Fruit fly (Drosophila melanogaster) whole organism, embryonic: ENCODE data around the gene GstO2.

Experiments
- Abd-B ChIP-seq: fragments of 200-800 bp; sonication (Bioruptor generic); optimal IDR thresholded peaks from 2 replicates; lab custom pipeline; 2018; ENCODE audit warnings: missing biosample characterization, mild to moderate bottlenecking, missing genetic modification characterization, moderate library complexity
- Antp ChIP-seq: fragments of 200-800 bp; sonication (Bioruptor generic); optimal IDR thresholded peaks from 3 replicates; lab custom pipeline; 2016; ENCODE audit warnings: missing biosample characterization, missing genetic modification characterization
- CG10366 ChIP-seq: fragments of 200-800 bp; sonication (Bioruptor generic); IDR thresholded peaks from 2 replicates; pipeline ENCODE4 v1.3.6; 2022; ENCODE audit warnings: missing biosample characterization, missing genetic modification characterization
- CG11456 ChIP-seq: fragments of 200-800 bp; sonication (Bioruptor generic); IDR thresholded peaks from 3 replicates; pipeline ENCODE4 v1.3.6; 2022; ENCODE audit warnings: missing biosample characterization, missing genetic modification characterization
- CG11560 ChIP-seq: fragments of 200-800 bp; sonication (Bioruptor generic); IDR thresholded peaks from 3 replicates; pipeline ENCODE4 v1.3.6; 2022; ENCODE audit warnings: missing biosample characterization, missing genetic modification characterization
- CG11696 ChIP-seq: fragments of 200-800 bp; sonication (Bioruptor generic); IDR thresholded peaks from 2 replicates; pipeline ENCODE4 v1.3.6; 2022; ENCODE audit warnings: missing biosample characterization, missing genetic modification characterization
- CG12155 ChIP-seq: fragments of 200-800 bp; sonication (Bioruptor generic); optimal IDR thresholded peaks from 3 replicates; lab custom pipeline; 2016; ENCODE audit warnings: missing biosample characterization, missing genetic modification characterization
- CG13123 ChIP-seq: fragments of 200-800 bp; sonication (Bioruptor generic); optimal IDR thresholded peaks from 2 replicates; lab custom pipeline; 2016; ENCODE audit warnings: missing biosample characterization, missing genetic modification characterization
- CG14710 ChIP-seq: fragments of 200-800 bp; sonication (Bioruptor generic); optimal IDR thresholded peaks from 3 replicates; lab custom pipeline; 2019; ENCODE audit warnings: missing biosample characterization, mild to moderate bottlenecking, missing genetic modification characterization, moderate library complexity
- CG15601 ChIP-seq: fragments of 200-800 bp; sonication (Bioruptor generic); optimal IDR thresholded peaks from 3 replicates; lab custom pipeline; 2019; ENCODE audit warnings: missing biosample characterization, mild to moderate bottlenecking, missing genetic modification characterization, moderate library complexity
- CG17186 ChIP-seq: fragments of 200-800 bp; sonication (Bioruptor generic); optimal IDR thresholded peaks from 3 replicates; lab custom pipeline; 2017; ENCODE audit warnings: missing biosample characterization, missing genetic modification reagents, missing genetic modification characterization
- CG17328 ChIP-seq: fragments of 200-800 bp; sonication (Bioruptor generic); IDR thresholded peaks from 2 replicates; pipeline ENCODE4 v1.3.6; 2022; ENCODE audit warnings: missing biosample characterization, missing genetic modification characterization
- CG17385 ChIP-seq: fragments of 200-800 bp; sonication (Bioruptor generic); optimal IDR thresholded peaks from 3 replicates; lab custom pipeline; 2018; ENCODE audit warnings: missing biosample characterization, mild to moderate bottlenecking, missing genetic modification characterization
- CG17612 ChIP-seq: fragments of 200-800 bp; sonication (Bioruptor generic); IDR thresholded peaks from 2 replicates; pipeline ENCODE4 v1.3.6; 2022; ENCODE audit warnings: missing biosample characterization, missing genetic modification characterization
- CG2199 ChIP-seq: fragments of 200-800 bp; sonication (Bioruptor generic); IDR thresholded peaks from 3 replicates; pipeline ENCODE4 v1.3.6; 2022; ENCODE audit warnings: missing biosample characterization, missing genetic modification characterization
- CG2889 ChIP-seq: fragments of 200-800 bp; sonication (Bioruptor generic); IDR thresholded peaks from 3 replicates; pipeline ENCODE4 v1.3.6; 2022; ENCODE audit warnings: missing biosample characterization, missing genetic modification characterization
- CG30431 ChIP-seq: fragments of 200-800 bp; sonication (Bioruptor generic); optimal IDR thresholded peaks from 2 replicates; lab custom pipeline; 2017; ENCODE audit warnings: missing biosample characterization, missing genetic modification characterization
- CG33213 ChIP-seq: fragments of 200-800 bp; sonication (Bioruptor generic); optimal IDR thresholded peaks from 3 replicates; lab custom pipeline; 2016; ENCODE audit warnings: missing biosample characterization, missing genetic modification characterization
- CG34422 ChIP-seq: fragments of 200-800 bp; sonication (Bioruptor generic); IDR thresholded peaks from 3 replicates; pipeline ENCODE4 v1.3.6; 2022; ENCODE audit warnings: missing biosample characterization, missing genetic modification characterization
- CG3995 ChIP-seq: fragments of 200-800 bp; sonication (Bioruptor generic); optimal IDR thresholded peaks from 3 replicates; lab custom pipeline; 2016; ENCODE audit warnings: missing biosample characterization, missing genetic modification characterization
- CG4404 ChIP-seq: fragments of 200-800 bp; sonication (Bioruptor generic); IDR thresholded peaks from 2 replicates; pipeline ENCODE4 v1.3.6; 2022; ENCODE audit warnings: missing biosample characterization, missing genetic modification characterization
- CG4617 ChIP-seq: fragments of 200-800 bp; sonication (Bioruptor generic); optimal IDR thresholded peaks from 3 replicates; lab custom pipeline; 2016; ENCODE audit warnings: missing biosample characterization, missing genetic modification characterization, borderline replicate concordance
- Dek ChIP-seq: fragments of 200-800 bp; sonication (Bioruptor generic); optimal IDR thresholded peaks from 3 replicates; lab custom pipeline; 2019; ENCODE audit warnings: missing biosample characterization, mild to moderate bottlenecking, missing genetic modification characterization, moderate library complexity
- Ets97D ChIP-seq: fragments of 200-800 bp; sonication (Bioruptor generic); optimal IDR thresholded peaks from 3 replicates; lab custom pipeline; 2016; ENCODE audit warnings: missing biosample characterization, missing genetic modification characterization
- Fer2 ChIP-seq: fragments of 200-800 bp; sonication (Bioruptor generic); optimal IDR thresholded peaks from 2 replicates; lab custom pipeline; 2018; ENCODE audit warnings: missing biosample characterization, mild to moderate bottlenecking, missing genetic modification characterization, moderate library complexity
- Gug ChIP-seq: fragments of 200-800 bp; sonication (Bioruptor generic); IDR thresholded peaks from 4 replicates; pipeline ENCODE4 v1.3.6; 2022; ENCODE audit warnings: missing biosample characterization, missing genetic modification characterization
- Hey ChIP-seq: fragments of 200-800 bp; sonication (Bioruptor generic); optimal IDR thresholded peaks from 3 replicates; lab custom pipeline; 2018; ENCODE audit warnings: missing biosample characterization, mild to moderate bottlenecking, missing genetic modification characterization
- Hr51 ChIP-seq, 2 experiments: fragments of 200-800 bp; sonication (Bioruptor generic); optimal IDR thresholded peaks; 2 replicates in 1 of 2; 3 replicates in 1 of 2; lab custom pipeline; 2016 to 2018; ENCODE audit warnings: missing biosample characterization in 2 of 2, missing genetic modification characterization in 2 of 2, mild to moderate bottlenecking in 1 of 2, moderate library complexity in 1 of 2
- MBD-R2 ChIP-seq: fragments of 200-800 bp; sonication (Bioruptor generic); IDR thresholded peaks from 2 replicates; pipeline ENCODE4 v1.3.6; 2022; ENCODE audit warnings: missing biosample characterization, missing genetic modification characterization
- Poxn ChIP-seq: fragments of 200-800 bp; sonication (Bioruptor generic); IDR thresholded peaks from 2 replicates; pipeline ENCODE4 v1.3.6; 2022; ENCODE audit warnings: missing biosample characterization, missing genetic modification characterization
- Scr ChIP-seq: fragments of 200-800 bp; sonication (Bioruptor generic); IDR thresholded peaks from 2 replicates; pipeline ENCODE4 v1.3.6; 2022; ENCODE audit warnings: missing biosample characterization, missing genetic modification characterization; ENCODE audit not compliant: partially characterized antibody
- al ChIP-seq: fragments of 200-800 bp; sonication (Bioruptor generic); IDR thresholded peaks from 2 replicates; pipeline ENCODE4 v1.3.6; 2022; ENCODE audit warnings: missing biosample characterization, missing genetic modification characterization
- bowl ChIP-seq: fragments of 200-800 bp; sonication (Bioruptor generic); IDR thresholded peaks from 2 replicates; pipeline ENCODE4 v1.3.6; 2022; ENCODE audit warnings: missing biosample characterization, missing genetic modification characterization
- cg ChIP-seq: fragments of 200-800 bp; sonication (Bioruptor generic); optimal IDR thresholded peaks from 3 replicates; lab custom pipeline; 2019; ENCODE audit warnings: missing biosample characterization, mild to moderate bottlenecking, missing genetic modification characterization, moderate library complexity
- corto ChIP-seq: fragments of 200-800 bp; sonication (Bioruptor generic); optimal IDR thresholded peaks from 2 replicates; lab custom pipeline; 2016; ENCODE audit warnings: missing biosample characterization, mild to moderate bottlenecking, missing genetic modification characterization, moderate library complexity
- croc ChIP-seq: fragments of 200-800 bp; sonication (Bioruptor generic); conservative IDR thresholded peaks from 3 replicates; pipeline ENCODE4 v1.3.6; 2022; ENCODE audit warnings: missing biosample characterization, missing genetic modification characterization
- danr ChIP-seq: fragments of 200-800 bp; sonication (Bioruptor generic); IDR thresholded peaks from 2 replicates; pipeline ENCODE4 v1.3.6; 2022; ENCODE audit warnings: missing biosample characterization, missing genetic modification characterization
- eve ChIP-seq, 2 experiments: fragments of >200 bp; optimal IDR thresholded peaks; 2 replicates each; lab custom pipeline; 2017; ENCODE audit warnings: missing biosample characterization in 2 of 2, missing genetic modification characterization in 2 of 2
- fd64A ChIP-seq: fragments of 200-800 bp; sonication (Bioruptor generic); optimal IDR thresholded peaks from 3 replicates; lab custom pipeline; 2018; ENCODE audit warnings: missing biosample characterization, mild to moderate bottlenecking, missing genetic modification characterization
- h ChIP-seq: fragments of >200 bp; optimal IDR thresholded peaks from 2 replicates; lab custom pipeline; 2017
- kay ChIP-seq: fragments of 200-800 bp; sonication (Bioruptor generic); optimal IDR thresholded peaks from 2 replicates; lab custom pipeline; 2016; ENCODE audit warnings: missing biosample characterization, missing genetic modification characterization
- kni ChIP-seq: fragments of 200-800 bp; sonication (Bioruptor generic); optimal IDR thresholded peaks from 3 replicates; lab custom pipeline; 2017; ENCODE audit warnings: mild to moderate bottlenecking, missing biosample characterization, missing genetic modification reagents, missing genetic modification characterization
- lab ChIP-seq: fragments of 200-800 bp; sonication (Bioruptor generic); optimal IDR thresholded peaks from 3 replicates; lab custom pipeline; 2017; ENCODE audit warnings: missing biosample characterization, missing genetic modification characterization, mild to moderate bottlenecking, moderate library complexity, missing genetic modification reagents
- nmo ChIP-seq: fragments of 200-800 bp; sonication (Bioruptor generic); optimal IDR thresholded peaks from 2 replicates; lab custom pipeline; 2018; ENCODE audit warnings: missing biosample characterization, mild to moderate bottlenecking, missing genetic modification characterization, moderate library complexity
- ranshi ChIP-seq: fragments of 200-800 bp; sonication (Bioruptor generic); IDR thresholded peaks from 2 replicates; pipeline ENCODE4 v1.3.6; 2022; ENCODE audit warnings: missing biosample characterization, missing genetic modification characterization
- ro ChIP-seq: fragments of 200-800 bp; sonication (Bioruptor generic); IDR thresholded peaks from 2 replicates; pipeline ENCODE4 v1.3.6; 2022; ENCODE audit warnings: missing biosample characterization, missing genetic modification characterization
- salm ChIP-seq: fragments of 200-800 bp; sonication (Bioruptor generic); optimal IDR thresholded peaks from 2 replicates; lab custom pipeline; 2018; ENCODE audit warnings: missing biosample characterization, mild to moderate bottlenecking, missing genetic modification characterization
- scrt ChIP-seq: fragments of 200-800 bp; sonication (Bioruptor generic); optimal IDR thresholded peaks from 2 replicates; lab custom pipeline; 2018; ENCODE audit warnings: missing biosample characterization, mild to moderate bottlenecking, missing genetic modification characterization, moderate library complexity
- sisA ChIP-seq: fragments of 200-800 bp; sonication (Bioruptor generic); IDR thresholded peaks from 2 replicates; pipeline ENCODE4 v1.3.6; 2022; ENCODE audit warnings: missing biosample characterization, missing genetic modification characterization
- slou ChIP-seq: fragments of 200-800 bp; sonication (Bioruptor generic); optimal IDR thresholded peaks from 3 replicates; lab custom pipeline; 2016; ENCODE audit warnings: missing biosample characterization, missing genetic modification characterization
- so ChIP-seq: fragments of 200-800 bp; sonication (Bioruptor generic); IDR thresholded peaks from 3 replicates; pipeline ENCODE4 v1.3.6; 2022; ENCODE audit warnings: missing biosample characterization, missing genetic modification characterization
- tio ChIP-seq: fragments of 200-800 bp; sonication (Bioruptor generic); optimal IDR thresholded peaks from 2 replicates; lab custom pipeline; 2017; ENCODE audit warnings: missing biosample characterization, missing genetic modification characterization, inconsistent platforms
- zfh2 ChIP-seq: fragments of 200-800 bp; sonication (Bioruptor generic); optimal IDR thresholded peaks from 2 replicates; lab custom pipeline; 2016; ENCODE audit warnings: missing biosample characterization, missing genetic modification characterization

The GstO2 gene

DNA sequence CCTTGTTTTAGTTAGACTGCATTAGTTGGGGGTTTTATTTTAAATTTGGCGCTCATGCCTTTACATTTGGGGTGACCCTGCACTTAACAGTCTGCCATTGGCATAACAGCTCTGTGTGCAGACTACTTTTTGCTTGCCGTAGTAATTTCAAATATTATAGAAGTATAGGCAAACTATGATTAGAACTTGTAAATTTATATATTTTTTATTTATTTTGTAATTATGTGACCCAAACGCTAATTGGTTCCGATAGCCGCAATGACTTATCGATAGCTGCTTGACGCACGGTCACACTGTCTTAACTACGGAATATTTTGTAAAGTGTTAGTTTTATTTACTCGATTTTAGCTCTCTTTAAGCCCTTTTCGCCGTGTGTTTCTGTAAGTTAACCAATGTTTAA is 21.4 kb upstream of the GstO2 start, which contains the start of gene rhea (continued):
- TF ChIP-seq CG17385 (no peak), CG34422 (no peak), Hr51 (GFP tag; optimal IDR thresholded peaks at IDR 0.05; lab: Kevin White, UChicago) (no peak), kni (GFP tag; lab: Kevin White, UChicago) (no peak), CG17612 (GFP tag; lab: Robert Waterston, UW) (no peak), CG30431 (no peak), corto (GFP tag; lab: Kevin White, UChicago) (no peak), CG3995 (GFP tag; lab: Kevin White, UChicago) (peak; percentile 82), nmo (GFP tag; lab: Kevin White, UChicago) (peak; percentile 55), cg (no peak), CG11560 (tag; lab: Robert Waterston, UW) (no peak), CG2889 (no peak), CG4404 (GFP tag; lab: Robert Waterston, UW) (no peak), danr (no peak), CG33213 (peak; percentile 3), kay (no peak), CG4617 (GFP tag; lab: Kevin White, UChicago) (peak; percentile 86), MBD-R2 (GFP tag; lab: Robert Waterston, UW) (peak; percentile 50; the same call in 1 of the 2 replicates), Gug (no peak), Hey (no peak), Ets97D (GFP tag; lab: Kevin White, UChicago) (peak; percentile 25), CG15601 (tag; lab: Kevin White, UChicago) (peak; percentile 48), CG14710 (tag; lab: Kevin White, UChicago) (peak; percentile 64), so (no peak), CG13123 (no peak), CG2199 (GFP tag; lab: Robert Waterston, UW) (no peak), slou (GFP tag; lab: Kevin White, UChicago) (no peak), Abd-B (GFP tag; lab: Kevin White, UChicago) (no peak), CG11696 (GFP tag; lab: Robert Waterston, UW) (no peak), CG11456 (GFP tag; lab: Robert Waterston, UW) (no peak), bowl (no peak), ranshi (peak; percentile 82), CG10366 (GFP tag; lab: Robert Waterston, UW) (no peak), sisA (GFP tag; lab: Robert Waterston, UW) (no peak), croc (no peak), CG17328 (GFP tag; lab: Robert Waterston, UW) (no peak), lab (GFP tag; lab: Kevin White, UChicago) (peak; percentile 31), salm (tag; lab: Kevin White, UChicago) (no peak), Dek (peak; percentile 17), fd64A (no peak), Fer2 (tag; lab: Kevin White, UChicago) (no peak), eve (GFP tag; optimal IDR thresholded peaks at IDR 0.05; lab: Kevin White, UChicago) (no peak), CG17186 (GFP tag; lab: Kevin White, UChicago) (peak; percentile 56), zfh2 (GFP tag; lab: Kevin White, UChicago) (no peak), Antp (GFP tag; lab: Kevin White, UChicago) (no peak), CG12155 (GFP tag; lab: Kevin White, UChicago) (no peak), Scr (GFP tag; lab: Robert Waterston, UW) (peak; percentile 84), ro (no peak), al (no peak), Poxn (no peak), tio (no peak), scrt (GFP tag; lab: Kevin White, UChicago) (no peak), h (lab: Kevin White, UChicago) (no peak)
